Worm (Caenorhabditis elegans) whole organism, L3 larva: Measurements from ENCODE around the gene Y69H2.15.
A peak's percentile ranks its signal among the peaks of the same experiment; 100 is the strongest.

Experiments
- R02D3.7 ChIP-seq: fragments of 150-350 bp; optimal IDR thresholded peaks from 2 replicates; lab custom pipeline; 2014; ENCODE audit warnings: missing biosample characterization, missing genetic modification characterization
- aly-2 ChIP-seq: fragments of 150-350 bp; optimal IDR thresholded peaks from 2 replicates; lab custom pipeline; 2014; ENCODE audit warnings: missing biosample characterization, missing genetic modification characterization
- ceh-16 ChIP-seq: sonication (generic microtip); optimal IDR thresholded peaks from 2 replicates; lab custom pipeline; 2017; ENCODE audit warnings: missing biosample characterization, missing genetic modification characterization
- ceh-28 ChIP-seq: fragments of 150-350 bp; optimal IDR thresholded peaks from 2 replicates; lab custom pipeline; 2014; ENCODE audit warnings: missing biosample characterization, missing genetic modification reagents, missing genetic modification characterization
- ceh-82 ChIP-seq: fragments of 150-350 bp; optimal IDR thresholded peaks from 2 replicates; lab custom pipeline; 2014; ENCODE audit warnings: missing biosample characterization, missing genetic modification characterization
- ceh-9 ChIP-seq: sonication (generic microtip); optimal IDR thresholded peaks from 2 replicates; lab custom pipeline; 2018; ENCODE audit warnings: missing biosample characterization, missing genetic modification characterization
- daf-12 ChIP-seq: fragments of 150-350 bp; optimal IDR thresholded peaks from 2 replicates; lab custom pipeline; 2014; ENCODE audit warnings: missing biosample characterization, missing genetic modification reagents, missing genetic modification characterization
- egl-27 ChIP-seq: sonication (generic microtip); optimal IDR thresholded peaks from 4 replicates; lab custom pipeline; 2017; ENCODE audit warnings: missing biosample characterization, missing genetic modification reagents, missing genetic modification characterization
- egl-5 ChIP-seq: fragments of 150-350 bp; optimal IDR thresholded peaks from 2 replicates; lab custom pipeline; 2017; ENCODE audit warnings: missing biosample characterization, missing genetic modification reagents, missing genetic modification characterization, inconsistent platforms
- elt-1 ChIP-seq: fragments of 150-350 bp; optimal IDR thresholded peaks from 2 replicates; lab custom pipeline; 2014; ENCODE audit warnings: missing biosample characterization, missing genetic modification characterization
- elt-3 ChIP-seq, 3 experiments: fragments of 150-350 bp in 1 of 3; sonication (generic microtip) in 2 of 3; optimal IDR thresholded peaks; 2 replicates in 2 of 3; 4 replicates in 1 of 3; lab custom pipeline; 2014 to 2017; ENCODE audit warnings: missing biosample characterization in 3 of 3, missing genetic modification characterization in 3 of 3
- fkh-10 ChIP-seq: sonication (generic microtip); optimal IDR thresholded peaks from 2 replicates; lab custom pipeline; 2017; ENCODE audit warnings: missing biosample characterization, missing genetic modification reagents, missing genetic modification characterization
- fkh-2 ChIP-seq: fragments of 150-350 bp; optimal IDR thresholded peaks from 2 replicates; lab custom pipeline; 2014; ENCODE audit warnings: missing biosample characterization, missing genetic modification reagents, missing genetic modification characterization
- fos-1 ChIP-seq: fragments of 150-350 bp; optimal IDR thresholded peaks from 2 replicates; lab custom pipeline; 2014; ENCODE audit warnings: missing biosample characterization, missing genetic modification characterization
- hmg-11 ChIP-seq: sonication (generic microtip); optimal IDR thresholded peaks from 2 replicates; lab custom pipeline; 2016; ENCODE audit warnings: missing genetic modification characterization, missing compliant biosample characterization
- jun-1 ChIP-seq: fragments of 150-350 bp; optimal IDR thresholded peaks from 2 replicates; lab custom pipeline; 2014; ENCODE audit warnings: missing biosample characterization, missing genetic modification reagents, missing genetic modification characterization
- lin-15B ChIP-seq: fragments of 150-350 bp; optimal IDR thresholded peaks from 2 replicates; lab custom pipeline; 2014; ENCODE audit warnings: missing biosample characterization, missing genetic modification characterization
- lin-39 ChIP-seq: fragments of 150-350 bp; optimal IDR thresholded peaks from 2 replicates; lab custom pipeline; 2018; ENCODE audit warnings: missing biosample characterization, missing genetic modification reagents, missing genetic modification characterization
- lsy-12 ChIP-seq: sonication (generic microtip); optimal IDR thresholded peaks from 2 replicates; lab custom pipeline; 2016; ENCODE audit warnings: mild to moderate bottlenecking, missing genetic modification characterization, missing compliant biosample characterization
- mdl-1 ChIP-seq: fragments of 150-350 bp; optimal IDR thresholded peaks from 2 replicates; lab custom pipeline; 2014; ENCODE audit warnings: missing biosample characterization, missing genetic modification characterization
- mml-1 ChIP-seq: fragments of 150-350 bp; sonication (generic microtip); optimal IDR thresholded peaks from 3 replicates; lab custom pipeline; 2014; ENCODE audit warnings: missing biosample characterization, missing genetic modification characterization
- nfya-1 ChIP-seq: sonication (generic microtip); optimal IDR thresholded peaks from 2 replicates; lab custom pipeline; 2017; ENCODE audit warnings: missing genetic modification characterization, mild to moderate bottlenecking, missing compliant biosample characterization, antibody characterized with exemption, moderate library complexity; ENCODE audit not compliant: insufficient read depth
- nhr-11 ChIP-seq: fragments of 150-350 bp; optimal IDR thresholded peaks from 2 replicates; lab custom pipeline; 2014; ENCODE audit warnings: missing biosample characterization, missing genetic modification characterization
- nhr-23 ChIP-seq: fragments of 150-350 bp; optimal IDR thresholded peaks from 2 replicates; lab custom pipeline; 2014; ENCODE audit warnings: missing biosample characterization, missing genetic modification reagents, missing genetic modification characterization
- nhr-237 ChIP-seq: fragments of 150-350 bp; optimal IDR thresholded peaks from 2 replicates; lab custom pipeline; 2014; ENCODE audit warnings: missing biosample characterization, missing genetic modification characterization
- nhr-67 ChIP-seq: fragments of 150-350 bp; optimal IDR thresholded peaks from 2 replicates; lab custom pipeline; 2014; ENCODE audit warnings: missing biosample characterization, missing genetic modification characterization
- nhr-76 ChIP-seq: fragments of 150-350 bp; sonication (generic microtip); optimal IDR thresholded peaks from 5 replicates; lab custom pipeline; 2014; ENCODE audit warnings: missing biosample characterization, missing genetic modification characterization
- nhr-77 ChIP-seq: fragments of 150-350 bp; optimal IDR thresholded peaks from 2 replicates; lab custom pipeline; 2014; ENCODE audit warnings: missing biosample characterization, missing genetic modification characterization
- pha-4 ChIP-seq: fragments of 150-350 bp; optimal IDR thresholded peaks from 2 replicates; lab custom pipeline; 2014; ENCODE audit warnings: missing biosample characterization, missing genetic modification reagents, missing genetic modification characterization
- pqm-1 ChIP-seq: fragments of 150-350 bp; optimal IDR thresholded peaks from 2 replicates; lab custom pipeline; 2017; ENCODE audit warnings: missing biosample characterization, missing genetic modification characterization, inconsistent platforms
- skn-1 ChIP-seq: fragments of 150-350 bp; optimal IDR thresholded peaks from 2 replicates; lab custom pipeline; 2014; ENCODE audit warnings: missing biosample characterization, missing genetic modification characterization
- snpc-4 ChIP-seq: fragments of 150-350 bp; optimal IDR thresholded peaks from 2 replicates; lab custom pipeline; 2014; ENCODE audit warnings: missing biosample characterization, missing genetic modification characterization
- unc-39 ChIP-seq: sonication (generic microtip); optimal IDR thresholded peaks from 4 replicates; lab custom pipeline; 2017; ENCODE audit warnings: missing biosample characterization, missing genetic modification characterization
- unc-62 ChIP-seq: fragments of 150-350 bp; sonication (generic microtip); optimal IDR thresholded peaks from 4 replicates; lab custom pipeline; 2014; ENCODE audit warnings: missing biosample characterization, missing genetic modification reagents, missing genetic modification characterization
- ztf-4 ChIP-seq: fragments of 150-350 bp; optimal IDR thresholded peaks from 2 replicates; lab custom pipeline; 2014; ENCODE audit warnings: missing biosample characterization, missing genetic modification characterization

Y69H2.15 gene

DNA sequence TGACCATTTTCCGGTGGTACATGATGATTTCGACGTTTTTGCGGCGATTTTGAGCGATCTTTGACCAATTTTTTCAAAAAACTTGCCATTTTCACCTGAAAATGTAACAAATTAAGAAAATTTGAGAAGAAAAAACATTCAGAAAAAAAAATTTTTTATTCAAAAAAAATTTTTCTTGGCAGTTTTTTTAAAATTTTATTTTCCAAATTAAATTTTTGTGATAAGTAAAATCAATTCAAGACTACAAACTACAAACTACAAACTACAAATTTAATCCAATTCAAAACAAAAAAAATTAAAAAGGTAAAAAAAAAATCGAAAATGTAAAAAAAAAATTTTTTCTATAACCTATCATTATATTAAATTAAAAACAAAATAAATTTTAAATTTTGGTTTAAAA is at the start of gene Y69H2.15:
Gene Y69H2.15, minus strand, starts transcription at position 101 of the 400 bp plus-strand sequence.
- TF ChIP-seq nfya-1 (no peak), mml-1 (tag; lab: Kevin White, UChicago) (no peak), egl-5 (tag; lab: Kevin White, UChicago) (no peak), nhr-76 (no peak), daf-12 (tag; lab: Kevin White, UChicago) (no peak), lin-15B (tag; lab: Kevin White, UChicago) (no peak), ceh-9 (no peak), ceh-82 (no peak), nhr-77 (tag; lab: Kevin White, UChicago) (no peak), elt-1 (tag; lab: Kevin White, UChicago) (no peak), snpc-4 (tag; lab: Kevin White, UChicago) (no peak)

DNA sequence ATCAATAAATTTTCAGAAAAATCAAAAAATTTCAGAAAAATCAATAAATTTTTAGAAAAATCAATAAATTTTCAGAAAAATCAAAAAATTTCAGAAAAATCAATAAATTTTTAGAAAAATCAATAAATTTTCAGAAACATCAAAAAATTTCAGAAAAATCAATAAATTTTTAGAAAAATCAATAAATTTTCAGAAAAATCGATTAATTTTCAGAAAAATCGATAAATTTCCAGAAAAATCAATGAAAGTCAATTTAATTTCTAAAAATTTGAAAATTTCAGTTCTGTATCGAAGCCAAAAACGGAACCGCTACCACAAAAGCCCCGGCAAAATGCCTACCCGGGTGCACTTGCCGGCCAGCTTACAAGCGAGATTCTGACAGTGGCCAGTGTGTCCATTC is 48.7 kb upstream of the Y69H2.15 start:
- peak; percentile 65 for TF ChIP-seq ceh-28 (tag; lab: Kevin White, UChicago)

DNA sequence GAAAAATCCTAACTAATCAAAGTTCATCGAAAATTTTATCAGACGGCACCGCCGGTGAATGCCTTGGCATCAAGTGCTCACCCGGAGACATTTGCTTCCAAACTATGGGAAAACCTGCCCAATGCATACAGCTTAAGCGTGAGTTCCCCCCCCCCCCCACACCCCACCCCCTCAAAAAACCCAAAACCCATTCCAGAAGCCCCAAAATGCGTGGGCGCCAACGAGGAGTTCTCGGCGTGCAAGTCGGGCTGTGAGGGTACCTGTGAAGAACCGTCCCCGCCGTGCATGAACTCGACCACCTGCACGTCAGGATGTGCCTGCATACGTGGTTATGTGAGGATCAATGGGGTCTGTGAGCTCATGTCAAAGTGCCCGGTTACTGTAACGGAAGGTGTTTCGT is 47.7 kb upstream of the Y69H2.15 start:
- TF ChIP-seq ceh-9 (no peak), egl-5 (tag; lab: Kevin White, UChicago) (no peak), nhr-77 (tag; lab: Kevin White, UChicago) (no peak), R02D3.7 (no peak), pqm-1 (tag; lab: Kevin White, UChicago) (no peak), daf-12 (tag; lab: Kevin White, UChicago) (no peak), ceh-28 (tag; lab: Kevin White, UChicago) (no peak), fkh-10 (GFP tag; lab: Kevin White, UChicago) (no peak), snpc-4 (tag; lab: Kevin White, UChicago) (no peak), elt-1 (tag; lab: Kevin White, UChicago) (no peak), ceh-82 (no peak), lin-39 (tag; lab: Kevin White, UChicago) (no peak)

DNA sequence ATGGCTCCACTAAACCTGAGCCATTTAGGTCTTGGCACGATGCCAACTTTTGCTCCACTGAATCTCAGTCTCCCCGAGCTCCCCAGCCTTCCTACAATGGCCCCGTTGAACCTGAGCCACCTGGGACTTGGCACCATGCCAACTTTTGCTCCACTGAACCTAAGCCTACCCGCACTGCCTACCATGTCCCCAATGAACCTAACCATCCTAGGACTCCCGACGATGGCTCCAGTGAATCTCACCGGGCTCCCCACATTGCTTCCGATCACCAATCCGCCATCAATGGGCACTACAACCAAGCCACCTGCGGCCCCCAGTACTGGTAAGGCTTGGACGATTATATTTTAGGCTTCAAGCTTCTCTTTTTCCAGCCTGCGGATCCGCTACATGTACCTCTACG is 45.1 kb upstream of the Y69H2.15 start:
- no peak for TF ChIP-seq unc-39 (tag; lab: Kevin White, UChicago)
- TF ChIP-seq, all 47 proteins: peak for 0

DNA sequence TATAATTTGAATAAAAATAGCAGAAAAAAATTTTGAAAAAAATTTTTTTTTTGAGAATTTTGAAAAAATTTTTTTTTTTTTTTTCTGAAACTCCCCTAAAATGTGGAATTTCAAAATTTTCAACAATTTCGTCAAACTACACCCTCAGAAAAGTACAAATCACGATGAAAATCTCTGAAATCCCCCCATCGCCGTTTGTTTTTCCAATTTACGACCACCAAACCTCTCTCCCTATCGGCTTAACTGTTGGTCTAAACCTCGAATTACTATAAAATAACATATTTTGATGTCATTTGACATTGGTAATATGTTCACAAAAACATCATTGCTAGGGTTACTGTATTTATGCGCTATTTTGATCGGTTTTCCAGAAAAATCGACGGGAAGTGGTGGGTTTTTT is 43.4 kb upstream of the Y69H2.15 start, which contains the start of gene Y69H2.10:
Gene Y69H2.10, plus strand, starts transcription at position 301 of the 400 bp plus-strand sequence.
- TF ChIP-seq pqm-1 (tag; lab: Kevin White, UChicago) (no peak), aly-2 (tag; lab: Kevin White, UChicago) (no peak), lsy-12 (tag; lab: Kevin White, UChicago) (no peak), hmg-11 (tag; lab: Kevin White, UChicago) (no peak), unc-62 (GFP tag; lab: Kevin White, UChicago) (no peak), nfya-1 (no peak), mdl-1 (no peak), mml-1 (tag; lab: Kevin White, UChicago) (no peak), unc-39 (tag; lab: Kevin White, UChicago) (no peak), nhr-76 (no peak), ceh-9 (no peak), R02D3.7 (no peak), ceh-82 (no peak), nhr-23 (tag; lab: Kevin White, UChicago) (no peak), nhr-67 (no peak), fos-1 (tag; lab: Kevin White, UChicago) (no peak), ceh-28 (tag; lab: Kevin White, UChicago) (no peak), elt-3 (tag; optimal IDR thresholded peaks at IDR 0.05; lab: Kevin White, UChicago) (no peak), ceh-16 (no peak), egl-27 (tag; lab: Kevin White, UChicago) (no peak)

DNA sequence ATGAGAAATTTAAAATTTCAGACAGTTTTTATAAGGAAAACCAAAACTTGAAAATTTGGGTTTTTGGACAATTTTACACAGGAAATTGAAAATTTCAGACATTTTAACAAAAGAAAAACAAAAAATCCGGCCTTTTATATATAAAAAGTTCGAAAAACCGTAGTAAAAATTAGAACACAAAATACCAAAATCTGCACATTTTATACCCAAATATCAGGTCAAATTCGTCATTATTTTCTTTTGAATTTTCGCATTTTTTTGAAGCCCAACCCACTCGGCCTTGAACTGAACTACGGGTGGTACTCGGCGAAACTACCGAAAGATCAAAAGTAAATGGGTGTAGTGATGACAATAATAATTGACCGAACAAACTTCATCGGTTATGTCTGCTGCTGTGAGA is 40.5 kb upstream of the Y69H2.15 start:
- TF ChIP-seq fkh-10 (GFP tag; lab: Kevin White, UChicago) (no peak), aly-2 (tag; lab: Kevin White, UChicago) (no peak), fkh-2 (tag; lab: Kevin White, UChicago) (no peak), ceh-16 (no peak), elt-1 (tag; lab: Kevin White, UChicago) (no peak), nhr-11 (tag; lab: Kevin White, UChicago) (no peak), jun-1 (no peak), pqm-1 (tag; lab: Kevin White, UChicago) (no peak), egl-27 (tag; lab: Kevin White, UChicago) (no peak), lin-15B (tag; lab: Kevin White, UChicago) (no peak), skn-1 (no peak), ceh-82 (no peak), lin-39 (tag; lab: Kevin White, UChicago) (no peak), nhr-77 (tag; lab: Kevin White, UChicago) (no peak), pha-4 (tag; lab: Kevin White, UChicago) (no peak), nhr-237 (tag; lab: Kevin White, UChicago) (no peak), R02D3.7 (no peak), ztf-4 (tag; lab: Kevin White, UChicago) (no peak), snpc-4 (tag; lab: Kevin White, UChicago) (no peak)
